Fruit fly (Drosophila melanogaster) whole organism, embryonic: Measurements from ENCODE around the gene Mip.

ENCODE experiments used
- Asciz ChIP-seq: fragments of 200-800 bp; sonication (Bioruptor generic); optimal IDR thresholded peaks from 2 replicates; lab custom pipeline; 2017; ENCODE audit warnings: missing biosample characterization, mild to moderate bottlenecking, missing genetic modification characterization, missing genetic modification reagents
- CG11696 ChIP-seq: fragments of 200-800 bp; sonication (Bioruptor generic); IDR thresholded peaks from 2 replicates; pipeline ENCODE4 v1.3.6; 2022; ENCODE audit warnings: missing biosample characterization, missing genetic modification characterization
- CG12299 ChIP-seq: fragments of 200-800 bp; sonication (Bioruptor generic); optimal IDR thresholded peaks from 2 replicates; lab custom pipeline; 2018; ENCODE audit warnings: missing biosample characterization, mild to moderate bottlenecking, missing genetic modification characterization
- CG13287 ChIP-seq: fragments of 200-800 bp; sonication (Bioruptor generic); IDR thresholded peaks from 2 replicates; pipeline ENCODE4 v1.3.6; 2022; ENCODE audit warnings: missing biosample characterization, missing genetic modification characterization; ENCODE audit not compliant: partially characterized antibody
- CG14667 ChIP-seq: fragments of 200-800 bp; sonication (Bioruptor generic); IDR thresholded peaks from 2 replicates; pipeline ENCODE4 v1.3.6; 2022; ENCODE audit warnings: missing biosample characterization, missing genetic modification characterization
- CG15073 ChIP-seq: fragments of 200-800 bp; sonication (Bioruptor generic); optimal IDR thresholded peaks from 2 replicates; lab custom pipeline; 2016; ENCODE audit warnings: missing biosample characterization, missing genetic modification characterization
- CG31224 ChIP-seq: fragments of 200-800 bp; sonication (Bioruptor generic); IDR thresholded peaks from 2 replicates; pipeline ENCODE4 v1.3.6; 2022; ENCODE audit warnings: missing biosample characterization, missing genetic modification characterization
- CG32772 ChIP-seq: fragments of 200-800 bp; sonication (Bioruptor generic); IDR thresholded peaks from 2 replicates; pipeline ENCODE4 v1.3.6; 2022; ENCODE audit warnings: missing biosample characterization, missing genetic modification characterization
- CG3847 ChIP-seq: fragments of 200-800 bp; sonication (Bioruptor generic); IDR thresholded peaks from 2 replicates; pipeline ENCODE4 v1.3.6; 2022; ENCODE audit warnings: missing biosample characterization, missing genetic modification characterization
- CG4404 ChIP-seq: fragments of 200-800 bp; sonication (Bioruptor generic); IDR thresholded peaks from 2 replicates; pipeline ENCODE4 v1.3.6; 2022; ENCODE audit warnings: missing biosample characterization, missing genetic modification characterization
- CG4424 ChIP-seq: fragments of 200-800 bp; sonication (Bioruptor generic); optimal IDR thresholded peaks from 3 replicates; lab custom pipeline; 2016; ENCODE audit warnings: missing biosample characterization, missing genetic modification characterization
- CG4854 ChIP-seq: fragments of 200-800 bp; sonication (Bioruptor generic); optimal IDR thresholded peaks from 2 replicates; lab custom pipeline; 2016; ENCODE audit warnings: missing biosample characterization, missing genetic modification characterization, inconsistent platforms
- CG6254 ChIP-seq: fragments of 200-800 bp; sonication (Bioruptor generic); optimal IDR thresholded peaks from 3 replicates; lab custom pipeline; 2017; ENCODE audit warnings: mild to moderate bottlenecking, missing biosample characterization, missing genetic modification reagents, missing genetic modification characterization
- CG6689 ChIP-seq: fragments of 200-800 bp; sonication (Bioruptor generic); IDR thresholded peaks from 2 replicates; pipeline ENCODE4 v1.3.6; 2022; ENCODE audit warnings: missing biosample characterization, missing genetic modification characterization
- CG7963 ChIP-seq: fragments of 200-800 bp; sonication (Bioruptor generic); IDR thresholded peaks from 3 replicates; pipeline ENCODE4 v1.3.6; 2022; ENCODE audit warnings: missing biosample characterization, missing genetic modification characterization; ENCODE audit not compliant: partially characterized antibody
- CoRest ChIP-seq: fragments of 200-800 bp; sonication (Bioruptor generic); optimal IDR thresholded peaks from 3 replicates; lab custom pipeline; 2018; ENCODE audit warnings: missing biosample characterization, mild to moderate bottlenecking, missing genetic modification characterization, moderate library complexity
- CrebB ChIP-seq: fragments of 200-800 bp; sonication (Bioruptor generic); optimal IDR thresholded peaks from 3 replicates; lab custom pipeline; 2018; ENCODE audit warnings: missing biosample characterization, mild to moderate bottlenecking, missing genetic modification characterization
- D ChIP-seq, 2 experiments: fragments of 200-800 bp in 1 of 2; fragments of >200 bp in 1 of 2; sonication (Bioruptor generic) in 1 of 2; optimal IDR thresholded peaks; 2 replicates in 1 of 2; 3 replicates in 1 of 2; lab custom pipeline; 2017; ENCODE audit warnings: mild to moderate bottlenecking in 1 of 2, missing biosample characterization in 1 of 2, missing genetic modification characterization in 1 of 2, missing genetic modification reagents in 1 of 2
- D19A ChIP-seq: fragments of 200-800 bp; optimal IDR thresholded peaks from 3 replicates; lab custom pipeline; 2019; ENCODE audit warnings: missing biosample characterization, mild to moderate bottlenecking, missing genetic modification characterization, moderate library complexity
- Dbx ChIP-seq: fragments of 200-800 bp; sonication (Bioruptor generic); IDR thresholded peaks from 3 replicates; pipeline ENCODE4 v1.3.6; 2022; ENCODE audit warnings: missing biosample characterization, missing genetic modification characterization
- Dref ChIP-seq: fragments of 200-800 bp; sonication (Bioruptor generic); IDR thresholded peaks from 2 replicates; pipeline ENCODE4 v1.3.6; 2022; ENCODE audit warnings: missing biosample characterization, missing genetic modification characterization
- Drgx ChIP-seq: fragments of 200-800 bp; sonication (Bioruptor generic); IDR thresholded peaks from 2 replicates; pipeline ENCODE4 v1.3.6; 2022; ENCODE audit warnings: missing biosample characterization, missing genetic modification characterization
- Gug ChIP-seq: fragments of 200-800 bp; sonication (Bioruptor generic); IDR thresholded peaks from 4 replicates; pipeline ENCODE4 v1.3.6; 2022; ENCODE audit warnings: missing biosample characterization, missing genetic modification characterization
- HLH3B ChIP-seq: fragments of 200-800 bp; sonication (Bioruptor generic); IDR thresholded peaks from 2 replicates; pipeline ENCODE4 v1.3.6; 2022; ENCODE audit warnings: missing biosample characterization, missing genetic modification characterization
- NFAT ChIP-seq: fragments of 200-800 bp; sonication (Bioruptor generic); IDR thresholded peaks from 2 replicates; pipeline ENCODE4 v1.3.6; 2022; ENCODE audit warnings: missing biosample characterization, missing genetic modification characterization
- Nf-YA ChIP-seq: fragments of 200-800 bp; sonication (Bioruptor generic); IDR thresholded peaks from 2 replicates; pipeline ENCODE4 v1.3.6; 2022; ENCODE audit warnings: missing biosample characterization, missing genetic modification characterization
- Pdp1 ChIP-seq, 2 experiments: fragments of 200-800 bp; sonication (Bioruptor generic); optimal IDR thresholded peaks; 3 replicates each; lab custom pipeline; 2016; ENCODE audit warnings: missing biosample characterization in 2 of 2, missing genetic modification characterization in 2 of 2, mild to moderate bottlenecking in 1 of 2, moderate library complexity in 1 of 2
- Ravus ChIP-seq: fragments of 200-800 bp; sonication (Bioruptor generic); IDR thresholded peaks from 2 replicates; pipeline ENCODE4 v1.3.6; 2022; ENCODE audit warnings: missing biosample characterization, missing genetic modification characterization
- Rfx ChIP-seq: fragments of 200-800 bp; sonication (Bioruptor generic); IDR thresholded peaks from 2 replicates; pipeline ENCODE4 v1.3.6; 2022; ENCODE audit warnings: missing biosample characterization, missing genetic modification characterization
- Stat92E ChIP-seq, 3 experiments: fragments of >200 bp in 2 of 3; fragments of 200-800 bp in 1 of 3; sonication (Bioruptor generic) in 1 of 3; optimal IDR thresholded peaks; 2 replicates each; lab custom pipeline; 2017 to 2019; ENCODE audit warnings: missing biosample characterization in 3 of 3, missing genetic modification characterization in 3 of 3, mild to moderate bottlenecking in 1 of 3, moderate library complexity in 1 of 3
- Trl ChIP-seq, 3 experiments: fragments of >200 bp in 2 of 3; fragments of 200-800 bp in 1 of 3; sonication (Bioruptor generic) in 1 of 3; optimal IDR thresholded peaks; 2 replicates in 1 of 3; 3 replicates in 2 of 3; lab custom pipeline; 2016 to 2017; ENCODE audit warnings: missing biosample characterization in 1 of 3, missing genetic modification characterization in 1 of 3
- chm ChIP-seq: fragments of 200-800 bp; sonication (Bioruptor generic); IDR thresholded peaks from 2 replicates; pipeline ENCODE4 v1.3.6; 2022; ENCODE audit warnings: missing biosample characterization, missing genetic modification characterization
- corto ChIP-seq: fragments of 200-800 bp; sonication (Bioruptor generic); optimal IDR thresholded peaks from 2 replicates; lab custom pipeline; 2016; ENCODE audit warnings: missing biosample characterization, mild to moderate bottlenecking, missing genetic modification characterization, moderate library complexity
- crp ChIP-seq, 2 experiments: fragments of 200-800 bp; sonication (Bioruptor generic); optimal IDR thresholded peaks; 2 replicates in 1 of 2; 3 replicates in 1 of 2; lab custom pipeline; 2017; ENCODE audit warnings: missing biosample characterization in 2 of 2, missing genetic modification characterization in 2 of 2, mild to moderate bottlenecking in 1 of 2, moderate library complexity in 1 of 2
- danr ChIP-seq: fragments of 200-800 bp; sonication (Bioruptor generic); IDR thresholded peaks from 2 replicates; pipeline ENCODE4 v1.3.6; 2022; ENCODE audit warnings: missing biosample characterization, missing genetic modification characterization
- dpn ChIP-seq, 2 experiments: fragments of 200-800 bp; sonication (Bioruptor generic); optimal IDR thresholded peaks; 3 replicates each; lab custom pipeline; 2016; ENCODE audit warnings: missing biosample characterization in 2 of 2, missing genetic modification characterization in 2 of 2
- dysf ChIP-seq: fragments of 200-800 bp; sonication (Bioruptor generic); IDR thresholded peaks from 3 replicates; pipeline ENCODE4 v1.3.6; 2022; ENCODE audit warnings: missing biosample characterization, missing genetic modification characterization
- lbe ChIP-seq: fragments of 200-800 bp; sonication (Bioruptor generic); optimal IDR thresholded peaks from 2 replicates; lab custom pipeline; 2016; ENCODE audit warnings: missing biosample characterization, mild to moderate bottlenecking, missing genetic modification characterization
- lov ChIP-seq, 2 experiments: fragments of 200-800 bp in 1 of 2; fragments of >200 bp in 1 of 2; sonication (Bioruptor generic) in 1 of 2; IDR thresholded peaks in 1 of 2; optimal IDR thresholded peaks in 1 of 2; 2 replicates in 1 of 2; 3 replicates in 1 of 2; pipeline versions ENCODE4 v1.3.6 to Lab custom; 2017 to 2022; ENCODE audit warnings: missing biosample characterization in 1 of 2, missing genetic modification characterization in 1 of 2
- onecut ChIP-seq: fragments of 200-800 bp; sonication (Bioruptor generic); IDR thresholded peaks from 2 replicates; pipeline ENCODE4 v1.3.6; 2022; ENCODE audit warnings: missing biosample characterization, missing genetic modification characterization
- prd ChIP-seq, 3 experiments: fragments of >200 bp in 2 of 3; fragments of 200-800 bp in 1 of 3; sonication (Bioruptor generic) in 1 of 3; optimal IDR thresholded peaks in 2 of 3; IDR thresholded peaks in 1 of 3; 2 replicates in 2 of 3; 3 replicates in 1 of 3; pipeline versions ENCODE4 v1.3.6 to Lab custom; 2017 to 2022; ENCODE audit warnings: missing biosample characterization in 1 of 3, missing genetic modification characterization in 1 of 3
- sens-2 ChIP-seq: fragments of 200-800 bp; sonication (Bioruptor generic); IDR thresholded peaks from 2 replicates; pipeline ENCODE4 v1.3.6; 2022; ENCODE audit warnings: missing biosample characterization, missing genetic modification characterization
- so ChIP-seq: fragments of 200-800 bp; sonication (Bioruptor generic); IDR thresholded peaks from 3 replicates; pipeline ENCODE4 v1.3.6; 2022; ENCODE audit warnings: missing biosample characterization, missing genetic modification characterization
- tap ChIP-seq: fragments of 200-800 bp; optimal IDR thresholded peaks from 3 replicates; lab custom pipeline; 2019; ENCODE audit warnings: missing biosample characterization, mild to moderate bottlenecking, missing genetic modification characterization, moderate library complexity
- tx ChIP-seq: fragments of 200-800 bp; sonication (Bioruptor generic); optimal IDR thresholded peaks from 2 replicates; lab custom pipeline; 2016; ENCODE audit warnings: missing biosample characterization, missing genetic modification characterization
- z ChIP-seq: fragments of 200-800 bp; sonication (Bioruptor generic); IDR thresholded peaks from 3 replicates; pipeline ENCODE4 v1.3.6; 2022; ENCODE audit warnings: missing biosample characterization, missing genetic modification characterization

Mip gene

dm6 chr3L:17310509-17310908 is 39.0 kb downstream of the Mip start (continued):
- no peak for TF ChIP-seq z (GFP tag; lab: Robert Waterston, UW)
- peak; percentile 48; the same call in 1 of the 2 replicates for TF ChIP-seq HLH3B (GFP tag; lab: Robert Waterston, UW)
- peak; percentile 42 for TF ChIP-seq tap (tag; lab: Kevin White, UChicago)
- no peak for TF ChIP-seq Nf-YA (GFP tag; lab: Robert Waterston, UW)
- TF ChIP-seq Dref: no peak
- peak; percentile 70 for TF ChIP-seq CG6689 (GFP tag; lab: Robert Waterston, UW)
- TF ChIP-seq CoRest (tag; lab: Kevin White, UChicago): peak; percentile 29
- peak; percentile 53 for TF ChIP-seq Asciz (GFP tag; lab: Kevin White, UChicago)
- no peak for TF ChIP-seq NFAT (GFP tag; lab: Robert Waterston, UW)
- no peak for TF ChIP-seq chm (GFP tag; lab: Robert Waterston, UW)
- TF ChIP-seq lbe (GFP tag; lab: Kevin White, UChicago): no peak
- no peak for TF ChIP-seq Stat92E (GFP tag; optimal IDR thresholded peaks at IDR 0.05; lab: Kevin White, UChicago)
- TF ChIP-seq Rfx (GFP tag; lab: Robert Waterston, UW): peak; percentile 54; the same call in 1 of the 2 replicates
- no peak for TF ChIP-seq prd (optimal IDR thresholded peaks at IDR 0.05; lab: Kevin White, UChicago)
- peak; percentile 67 for TF ChIP-seq prd (GFP tag; IDR thresholded peaks at IDR 0.05; lab: Robert Waterston, UW)
- TF ChIP-seq CG31224 (GFP tag; lab: Robert Waterston, UW): peak; percentile 40; the same call in 1 of the 2 replicates
- peak; percentile 79 for TF ChIP-seq CG11696 (GFP tag; lab: Robert Waterston, UW)
- TF ChIP-seq CG14667 (GFP tag; lab: Robert Waterston, UW): peak; percentile 45
- no peak for TF ChIP-seq CG13287
- no peak for TF ChIP-seq Trl (optimal IDR thresholded peaks at IDR 0.05; lab: Kevin White, UChicago)
- TF ChIP-seq Trl (GFP tag; optimal IDR thresholded peaks at IDR 0.05; lab: Kevin White, UChicago): no peak
- no peak for TF ChIP-seq CG3847
- peak; percentile 25 for TF ChIP-seq CG12299 (tag; lab: Kevin White, UChicago)
- no peak for TF ChIP-seq dpn (GFP tag; optimal IDR thresholded peaks at IDR 0.05; lab: Kevin White, UChicago)
- TF ChIP-seq Gug (GFP tag; lab: Robert Waterston, UW): 0 out of 4 replicates have a peak, but pooled peaks have one; percentile 22
- no peak for TF ChIP-seq CG7963 (GFP tag; lab: Robert Waterston, UW)
- no peak for TF ChIP-seq corto (GFP tag; lab: Kevin White, UChicago)
- TF ChIP-seq Drgx (GFP tag; lab: Robert Waterston, UW): no peak
- TF ChIP-seq CG15073 (GFP tag; lab: Kevin White, UChicago): no peak
- peak; percentile 42 for TF ChIP-seq CG6254 (GFP tag; lab: Kevin White, UChicago)
- TF ChIP-seq onecut: peak; percentile 23; the same call in 1 of the 2 replicates
- no peak for TF ChIP-seq lov (optimal IDR thresholded peaks at IDR 0.05; lab: Kevin White, UChicago)
- TF ChIP-seq lov (GFP tag; IDR thresholded peaks at IDR 0.05; lab: Robert Waterston, UW): no peak
- peak; percentile 32; the same call in 1 of the 2 replicates for TF ChIP-seq CG4404 (GFP tag; lab: Robert Waterston, UW)
- TF ChIP-seq tx (GFP tag; lab: Kevin White, UChicago): no peak
- no peak for TF ChIP-seq CG4854 (GFP tag; lab: Kevin White, UChicago)
- TF ChIP-seq D (optimal IDR thresholded peaks at IDR 0.05; lab: Kevin White, UChicago): no peak
- no peak for TF ChIP-seq D (GFP tag; optimal IDR thresholded peaks at IDR 0.05; lab: Kevin White, UChicago)
- TF ChIP-seq CrebB (tag; lab: Kevin White, UChicago): no peak
- TF ChIP-seq so (GFP tag; lab: Robert Waterston, UW): no peak
- no peak for TF ChIP-seq Pdp1 (GFP tag; optimal IDR thresholded peaks at IDR 0.05; lab: Kevin White, UChicago)
- peak; percentile 15 for TF ChIP-seq CG4424
- no peak for TF ChIP-seq danr
- TF ChIP-seq Ravus (GFP tag; lab: Robert Waterston, UW): no peak
- TF ChIP-seq D19A (tag; lab: Kevin White, UChicago): peak; percentile 56
- no peak for TF ChIP-seq crp (GFP tag; optimal IDR thresholded peaks at IDR 0.05; lab: Kevin White, UChicago)
- no peak for TF ChIP-seq sens-2
- TF ChIP-seq Dbx: 0 out of 3 replicates have a peak, but pooled peaks have one; percentile 50
- no peak for TF ChIP-seq CG32772 (GFP tag; lab: Robert Waterston, UW)
- TF ChIP-seq dysf (GFP tag; lab: Robert Waterston, UW): peak; percentile 55; the same call in 1 of the 3 replicates
